Worm (Caenorhabditis elegans) whole organism, L2 larva: ENCODE data around the gene flh-1.

Experiments
- C34F6.9 ChIP-seq: fragments of 150-350 bp; optimal IDR thresholded peaks from 2 replicates; lab custom pipeline; 2014; ENCODE audit warnings: missing biosample characterization, missing genetic modification characterization
- F13H6.1 ChIP-seq: sonication (generic microtip); optimal IDR thresholded peaks from 2 replicates; lab custom pipeline; 2016; ENCODE audit warnings: missing genetic modification characterization, missing compliant biosample characterization
- alr-1 ChIP-seq: fragments of 150-350 bp; optimal IDR thresholded peaks from 2 replicates; lab custom pipeline; 2014; ENCODE audit warnings: missing biosample characterization, missing genetic modification characterization
- aly-2 ChIP-seq: fragments of 150-350 bp; optimal IDR thresholded peaks from 2 replicates; lab custom pipeline; 2014; ENCODE audit warnings: missing biosample characterization, missing genetic modification characterization
- ama-1 ChIP-seq: fragments of 150-350 bp; optimal IDR thresholded peaks from 2 replicates; lab custom pipeline; 2018; ENCODE audit warnings: inconsistent platforms
- blmp-1 ChIP-seq: sonication (generic microtip); optimal IDR thresholded peaks from 2 replicates; lab custom pipeline; 2017; ENCODE audit warnings: missing genetic modification characterization, mild to moderate bottlenecking, missing compliant biosample characterization, antibody characterized with exemption, moderate library complexity; ENCODE audit not compliant: insufficient read depth
- crh-2 ChIP-seq: sonication (generic microtip); optimal IDR thresholded peaks from 2 replicates; lab custom pipeline; 2017; ENCODE audit warnings: missing biosample characterization, missing genetic modification characterization
- egl-27 ChIP-seq: sonication (generic microtip); optimal IDR thresholded peaks from 3 replicates; lab custom pipeline; 2017; ENCODE audit warnings: missing biosample characterization, missing genetic modification reagents, missing genetic modification characterization
- elt-3 ChIP-seq: sonication (generic microtip); optimal IDR thresholded peaks from 2 replicates; lab custom pipeline; 2017; ENCODE audit warnings: missing biosample characterization, missing genetic modification characterization
- lin-13 ChIP-seq: fragments of 150-350 bp; optimal IDR thresholded peaks from 2 replicates; lab custom pipeline; 2014; ENCODE audit warnings: missing biosample characterization, missing genetic modification reagents, missing genetic modification characterization
- lin-39 ChIP-seq: fragments of 150-350 bp; optimal IDR thresholded peaks from 2 replicates; lab custom pipeline; 2014; ENCODE audit warnings: missing biosample characterization, missing genetic modification reagents, missing genetic modification characterization
- lsy-2 ChIP-seq, 2 experiments: fragments of 150-350 bp in 1 of 2; sonication (generic microtip) in 1 of 2; optimal IDR thresholded peaks; 2 replicates each; lab custom pipeline; 2014 to 2017; ENCODE audit warnings: missing biosample characterization in 2 of 2, missing genetic modification characterization in 2 of 2
- mab-5 ChIP-seq: fragments of 150-350 bp; optimal IDR thresholded peaks from 2 replicates; lab custom pipeline; 2014; ENCODE audit warnings: missing biosample characterization, missing genetic modification characterization
- mdl-1 ChIP-seq, 2 experiments: fragments of 150-350 bp in 1 of 2; sonication (generic microtip) in 1 of 2; optimal IDR thresholded peaks; 2 replicates each; lab custom pipeline; 2017; ENCODE audit warnings: missing biosample characterization in 2 of 2, missing genetic modification characterization in 2 of 2
- nhr-129 ChIP-seq: fragments of 150-350 bp; optimal IDR thresholded peaks from 2 replicates; lab custom pipeline; 2014; ENCODE audit warnings: missing biosample characterization, missing genetic modification characterization
- nhr-21 ChIP-seq: fragments of 150-350 bp; optimal IDR thresholded peaks from 2 replicates; lab custom pipeline; 2014; ENCODE audit warnings: missing biosample characterization, missing genetic modification characterization
- nhr-25 ChIP-seq: fragments of 150-350 bp; sonication (generic microtip); optimal IDR thresholded peaks from 3 replicates; lab custom pipeline; 2014; ENCODE audit warnings: missing biosample characterization, missing genetic modification characterization
- nhr-6 ChIP-seq: fragments of 150-350 bp; optimal IDR thresholded peaks from 2 replicates; lab custom pipeline; 2014; ENCODE audit warnings: missing biosample characterization, missing genetic modification characterization
- skn-1 ChIP-seq: sonication (generic microtip); optimal IDR thresholded peaks from 2 replicates; lab custom pipeline; 2017; ENCODE audit warnings: missing biosample characterization, missing genetic modification characterization
- sma-3 ChIP-seq: sonication (generic microtip); optimal IDR thresholded peaks from 2 replicates; lab custom pipeline; 2016; ENCODE audit warnings: missing genetic modification reagents, missing genetic modification characterization, missing compliant biosample characterization
- sma-9 ChIP-seq, 2 experiments: fragments of 150-350 bp in 1 of 2; sonication (generic microtip) in 1 of 2; optimal IDR thresholded peaks; 2 replicates each; lab custom pipeline; 2014 to 2016; ENCODE audit warnings: missing genetic modification characterization in 2 of 2, mild to moderate bottlenecking in 1 of 2, missing biosample characterization in 1 of 2, missing compliant biosample characterization in 1 of 2, missing genetic modification reagents in 1 of 2, moderate library complexity in 1 of 2
- snpc-4 ChIP-seq: fragments of 150-350 bp; optimal IDR thresholded peaks from 2 replicates; lab custom pipeline; 2014; ENCODE audit warnings: missing biosample characterization, missing genetic modification characterization
- unc-39 ChIP-seq: fragments of 150-350 bp; optimal IDR thresholded peaks from 2 replicates; lab custom pipeline; 2014; ENCODE audit warnings: missing biosample characterization, missing genetic modification characterization
- unc-55 ChIP-seq: fragments of 150-350 bp; sonication (generic microtip); optimal IDR thresholded peaks from 3 replicates; lab custom pipeline; 2014; ENCODE audit warnings: missing biosample characterization, missing genetic modification reagents, missing genetic modification characterization
- zag-1 ChIP-seq: fragments of 150-350 bp; optimal IDR thresholded peaks from 2 replicates; lab custom pipeline; 2014; ENCODE audit warnings: missing biosample characterization, missing genetic modification characterization
- ztf-1 ChIP-seq: fragments of 200-800 bp; sonication (Bioruptor generic); conservative IDR thresholded peaks from 2 replicates; pipeline ENCODE4 v1.3.6; 2022; ENCODE audit warnings: missing genetic modification characterization, missing compliant biosample characterization
- ztf-11 ChIP-seq: sonication (generic microtip); optimal IDR thresholded peaks from 2 replicates; lab custom pipeline; 2017; ENCODE audit warnings: missing biosample characterization, missing genetic modification characterization
- ztf-4 ChIP-seq: fragments of 150-350 bp; optimal IDR thresholded peaks from 2 replicates; lab custom pipeline; 2014; ENCODE audit warnings: missing biosample characterization, missing genetic modification characterization

Gene flh-1

ce11 chrIV:9216437-9216836 lies 47.6 kb downstream of the flh-1 start (continued):
- TF ChIP-seq egl-27 (tag; lab: Kevin White, UChicago): peak; percentile 28
- TF ChIP-seq ztf-1 (GFP tag; lab: Robert Waterston, UW): no peak
- TF ChIP-seq C34F6.9 (tag; lab: Kevin White, UChicago): peak; percentile 76
- no peak for TF ChIP-seq unc-39 (tag; lab: Kevin White, UChicago)
- TF ChIP-seq lsy-2 (tag; optimal IDR thresholded peaks at IDR 0.05; lab: Kevin White, UChicago): peak in 1 of 2 experiments; percentile 66
- TF ChIP-seq alr-1: no peak
- TF ChIP-seq skn-1 (tag; lab: Kevin White, UChicago): no peak
- no peak for TF ChIP-seq lin-13
- TF ChIP-seq elt-3 (tag; lab: Kevin White, UChicago): no peak
- no peak for TF ChIP-seq aly-2 (tag; lab: Kevin White, UChicago)
- peak; percentile 64 for TF ChIP-seq zag-1
- no peak for TF ChIP-seq nhr-21
- no peak for TF ChIP-seq ama-1 (lab: Kevin White, UChicago)
- no peak for TF ChIP-seq ztf-11 (tag; lab: Kevin White, UChicago)
- no peak for TF ChIP-seq nhr-25
- no peak for TF ChIP-seq sma-3 (GFP tag; lab: Kevin White, UChicago)
- TF ChIP-seq snpc-4 (tag; lab: Kevin White, UChicago): peak; percentile 7
- no peak for TF ChIP-seq lin-39
- peak; percentile 27 for TF ChIP-seq F13H6.1 (tag; lab: Kevin White, UChicago)
- peak; percentile 63 for TF ChIP-seq crh-2
- TF ChIP-seq mab-5 (tag; lab: Kevin White, UChicago): peak; percentile 25
- peak; percentile 79 to 89 for TF ChIP-seq mdl-1 (tag; optimal IDR thresholded peaks at IDR 0.05; lab: Kevin White, UChicago)

DNA sequence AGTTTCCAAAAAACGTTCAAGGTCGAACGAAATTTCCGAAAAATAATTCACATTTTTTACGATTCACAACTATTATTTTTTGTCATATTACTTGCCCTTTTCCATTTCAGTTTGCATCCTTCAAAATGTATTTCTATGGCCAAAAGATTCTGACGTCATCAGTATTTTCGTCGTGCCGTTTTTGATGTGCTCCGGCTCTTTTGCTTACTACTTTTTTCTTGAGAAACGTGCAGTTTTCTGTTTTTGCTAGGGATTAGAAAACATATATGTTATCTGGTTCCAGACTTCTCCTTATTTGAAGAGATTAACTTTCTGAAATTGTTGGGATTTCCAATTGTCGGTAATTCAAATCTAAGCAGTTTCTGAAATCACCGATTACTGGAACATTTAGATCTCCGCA lies 48.2 kb downstream of the flh-1 start:
- TF ChIP-seq ama-1 (lab: Kevin White, UChicago) (no peak), unc-55 (GFP tag; lab: Kevin White, UChicago) (peak; percentile 24)

DNA sequence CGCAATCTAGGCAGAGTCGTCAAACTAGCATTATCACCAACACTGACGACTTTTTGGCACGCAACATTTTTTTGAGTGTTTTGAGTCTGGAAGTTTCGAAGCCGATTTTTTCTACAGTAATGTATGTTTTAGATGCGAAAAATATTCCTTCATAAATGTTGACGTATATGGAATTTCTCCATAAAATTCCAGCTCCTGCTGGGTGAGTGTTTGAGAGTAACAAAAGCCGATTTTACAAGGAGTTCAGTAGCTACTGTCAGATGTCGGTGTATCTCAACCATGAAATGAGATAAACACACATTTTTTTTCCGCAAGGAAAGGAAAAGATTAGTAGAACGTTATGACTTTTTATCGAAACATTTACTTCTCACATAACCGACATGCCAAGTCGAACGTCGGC lies 49.2 kb downstream of the flh-1 start:
- TF ChIP-seq zag-1 (no peak), lsy-2 (tag; optimal IDR thresholded peaks at IDR 0.05; lab: Kevin White, UChicago) (no peak), nhr-25 (no peak), mab-5 (tag; lab: Kevin White, UChicago) (no peak), alr-1 (no peak), unc-39 (tag; lab: Kevin White, UChicago) (no peak), nhr-129 (tag; lab: Kevin White, UChicago) (no peak), elt-3 (tag; lab: Kevin White, UChicago) (no peak), sma-3 (GFP tag; lab: Kevin White, UChicago) (no peak), nhr-21 (no peak), sma-9 (GFP tag; optimal IDR thresholded peaks at IDR 0.05; lab: Kevin White, UChicago) (no peak), sma-9 (tag; optimal IDR thresholded peaks at IDR 0.05; lab: Kevin White, UChicago) (no peak), nhr-6 (tag; lab: Kevin White, UChicago) (no peak), blmp-1 (tag; lab: Kevin White, UChicago) (no peak), ztf-11 (tag; lab: Kevin White, UChicago) (no peak)

- TF ChIP-seq nhr-6 (tag; lab: Kevin White, UChicago): no peak
- TF ChIP-seq ztf-4 (tag; lab: Kevin White, UChicago): peak; percentile 10
Measured at ce11 chrIV:9212121-9212520, 51.9 kb downstream of the flh-1 start, which contains the start of gene C46C2.6. C46C2.6 (plus strand) TSS chrIV:9212421.
